Worm (Caenorhabditis elegans): ENCODE measurements around the gene ugt-16.

ugt-16 gene

DNA sequence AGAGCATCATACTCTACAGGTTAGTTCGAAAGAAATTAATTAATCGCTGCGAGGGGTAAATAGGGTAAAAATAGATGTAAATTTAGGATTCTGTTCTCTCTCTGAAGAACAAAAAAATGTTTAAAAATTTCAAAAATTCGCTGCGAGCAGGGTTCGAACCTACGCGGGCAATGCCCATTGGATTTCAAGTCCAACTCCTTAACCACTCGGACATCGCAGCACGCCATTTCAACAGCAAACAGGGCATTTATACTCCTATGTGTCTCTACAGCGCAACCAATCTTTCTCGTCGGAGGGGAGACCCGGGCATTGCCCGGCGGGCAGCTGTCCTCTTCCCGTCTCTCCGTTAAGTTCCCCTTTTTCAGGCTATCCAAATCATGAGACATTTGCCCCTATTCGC is 44.6 kb upstream of the ugt-16 start (continued):
- TF ChIP-seq nhr-232 (tag; optimal IDR thresholded peaks at IDR 0.05) (peak; percentile 89), ceh-31 (tag; optimal IDR thresholded peaks at IDR 0.05) (peak; percentile 73), ahr-1 (tag; optimal IDR thresholded peaks at IDR 0.05) (peak; percentile 67), pros-1 (tag; optimal IDR thresholded peaks at IDR 0.05) (no peak), ztf-16 (tag; optimal IDR thresholded peaks at IDR 0.05) (peak; percentile 91), hlh-8 (tag; optimal IDR thresholded peaks at IDR 0.05) (peak; percentile 51), ceh-22 (tag; optimal IDR thresholded peaks at IDR 0.05) (no peak), pha-4 (tag; optimal IDR thresholded peaks at IDR 0.05) (no peak), pag-3 (tag; optimal IDR thresholded peaks at IDR 0.05; ENCODE audit: borderline replicate concordance) (peak; percentile 71), rnt-1 (tag; optimal IDR thresholded peaks at IDR 0.05) (peak; percentile 69), hlh-13 (GFP tag; optimal IDR thresholded peaks at IDR 0.05) (peak; percentile 80), ceh-9 (tag; optimal IDR thresholded peaks at IDR 0.05) (peak; percentile 84), ceh-34 (tag; optimal IDR thresholded peaks at IDR 0.05) (peak; percentile 89), tbx-2 (tag; optimal IDR thresholded peaks at IDR 0.05) (peak; percentile 85), K02D7.2 (tag; optimal IDR thresholded peaks at IDR 0.05) (peak; percentile 88), fkh-10 (GFP tag; optimal IDR thresholded peaks at IDR 0.05) (peak; percentile 81), nhr-11 (tag; optimal IDR thresholded peaks at IDR 0.05) (no peak), hlh-30 (tag; optimal IDR thresholded peaks at IDR 0.05; ENCODE audit: insufficient read depth) (peak; percentile 30), gmeb-2 (tag; optimal IDR thresholded peaks at IDR 0.05) (peak; percentile 92), ama-1 (optimal IDR thresholded peaks at IDR 0.05) (no peak)

- TF ChIP-seq dve-1 (tag; optimal IDR thresholded peaks at IDR 0.05), result no peak
- no peak for TF ChIP-seq pqm-1 (tag; optimal IDR thresholded peaks at IDR 0.05)
- TF ChIP-seq unc-42 (tag; optimal IDR thresholded peaks at IDR 0.05), result no peak
- no peak for TF ChIP-seq K09A11.1 (tag; optimal IDR thresholded peaks at IDR 0.05; ENCODE audit: insufficient read depth)
- TF ChIP-seq lim-6 (tag; optimal IDR thresholded peaks at IDR 0.05), result no peak
- no peak for TF ChIP-seq elt-2 (tag; optimal IDR thresholded peaks at IDR 0.05)
- TF ChIP-seq ceh-45 (GFP tag; IDR thresholded peaks at IDR 0.05), result no peak
- TF ChIP-seq pros-1 (tag; optimal IDR thresholded peaks at IDR 0.05), result no peak
- TF ChIP-seq gmeb-2 (tag; optimal IDR thresholded peaks at IDR 0.05), result no peak
- no peak for TF ChIP-seq pha-2 (tag; optimal IDR thresholded peaks at IDR 0.05)
These were observed 40.0 kb upstream of the ugt-16 start, which contains the start of gene sre-20 for ce11 chrV:12784861-12785260. sre-20 (minus strand) TSS chrV:12784961.

- TF ChIP-seq hlh-6 (tag; optimal IDR thresholded peaks at IDR 0.05) (no peak), fax-1 (tag; optimal IDR thresholded peaks at IDR 0.05) (no peak), pros-1 (tag; optimal IDR thresholded peaks at IDR 0.05) (no peak), pat-9 (tag; optimal IDR thresholded peaks at IDR 0.05) (no peak), ceh-14 (tag; optimal IDR thresholded peaks at IDR 0.05) (no peak), dve-1 (tag; optimal IDR thresholded peaks at IDR 0.05) (no peak), C08G9.2 (tag; optimal IDR thresholded peaks at IDR 0.05) (no peak), tbx-7 (tag; optimal IDR thresholded peaks at IDR 0.05) (no peak), nhr-232 (tag; optimal IDR thresholded peaks at IDR 0.05) (no peak), hlh-15 (tag; optimal IDR thresholded peaks at IDR 0.05) (no peak), pag-3 (tag; optimal IDR thresholded peaks at IDR 0.05; ENCODE audit: borderline replicate concordance) (no peak), lim-6 (tag; optimal IDR thresholded peaks at IDR 0.05) (no peak), ceh-48 (tag; optimal IDR thresholded peaks at IDR 0.05) (no peak), pha-4 (tag; optimal IDR thresholded peaks at IDR 0.05) (no peak), npax-4 (tag; optimal IDR thresholded peaks at IDR 0.05) (no peak), sdc-2 (tag; optimal IDR thresholded peaks at IDR 0.05) (no peak), ama-1 (optimal IDR thresholded peaks at IDR 0.05) (no peak), nhr-11 (tag; optimal IDR thresholded peaks at IDR 0.05) (no peak), ceh-18 (tag; optimal IDR thresholded peaks at IDR 0.05) (no peak), unc-42 (tag; optimal IDR thresholded peaks at IDR 0.05) (no peak)
These were observed 38.5 kb upstream of the ugt-16 start for ce11 chrV:12786340-12786739.

Data from whole organism, late embryonic.